Worm (Caenorhabditis elegans): ENCODE measurements around the gene lst-6.
"Not testable (repeated sequence)": the region's sequence is repeated elsewhere in the genome, so short reads cannot be mapped to it uniquely, and the experiment has no call there.

Gene lst-6

DNA sequence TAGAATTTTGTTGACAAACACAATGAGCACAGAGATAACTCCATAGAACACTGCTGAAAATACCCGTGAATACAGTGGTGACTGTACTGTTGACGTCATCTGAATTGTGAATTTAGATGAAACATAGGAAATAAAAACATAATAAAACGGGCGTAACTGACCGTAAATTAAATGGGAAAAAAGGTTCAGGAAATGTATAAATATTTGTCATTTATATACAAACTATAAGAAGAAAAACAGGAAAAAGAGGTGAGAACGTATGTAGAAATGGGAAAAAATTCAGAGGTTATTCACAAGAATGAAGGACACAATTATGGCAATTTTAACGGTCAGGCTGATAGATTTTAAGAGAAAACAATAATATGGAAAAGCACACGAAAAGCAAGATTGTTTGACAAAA, 9.7 kb downstream of the lst-6 start, which contains the start of gene sqv-7:
sqv-7 (minus strand) TSS at position 101 of the 400 bp plus-strand sequence.
- TF ChIP-seq nhr-25 (tag; optimal IDR thresholded peaks at IDR 0.05) (no peak), nhr-237 (tag; optimal IDR thresholded peaks at IDR 0.05) (no peak), snpc-4 (tag; optimal IDR thresholded peaks at IDR 0.05) (no peak), nhr-129 (tag; optimal IDR thresholded peaks at IDR 0.05) (no peak), C34F6.9 (tag; optimal IDR thresholded peaks at IDR 0.05) (no peak), sma-3 (GFP tag; optimal IDR thresholded peaks at IDR 0.05) (no peak), sma-9 (GFP tag; optimal IDR thresholded peaks at IDR 0.05) (no peak), sma-9 (tag; optimal IDR thresholded peaks at IDR 0.05) (no peak), zag-1 (tag; optimal IDR thresholded peaks at IDR 0.05) (no peak), crh-2 (tag; optimal IDR thresholded peaks at IDR 0.05) (no peak), unc-39 (tag; optimal IDR thresholded peaks at IDR 0.05) (no peak), ztf-11 (tag; optimal IDR thresholded peaks at IDR 0.05) (no peak), lsy-2 (tag; optimal IDR thresholded peaks at IDR 0.05) (no peak), nhr-10 (tag; optimal IDR thresholded peaks at IDR 0.05) (no peak), nhr-6 (tag; optimal IDR thresholded peaks at IDR 0.05) (no peak), nhr-77 (tag; optimal IDR thresholded peaks at IDR 0.05) (no peak), aly-2 (tag; optimal IDR thresholded peaks at IDR 0.05) (no peak), fos-1 (tag; optimal IDR thresholded peaks at IDR 0.05) (no peak)

ce11 chrII:7002956-7003357, 19.4 kb downstream of the lst-6 start:
- TF ChIP-seq lin-11 (tag; optimal IDR thresholded peaks at IDR 0.05) = no peak
- no peak for TF ChIP-seq nhr-12 (tag; optimal IDR thresholded peaks at IDR 0.05)
- peak; percentile 4 for TF ChIP-seq Y55F3AM.14 (GFP tag; optimal IDR thresholded peaks at IDR 0.05)
- TF ChIP-seq ceh-16 (tag; optimal IDR thresholded peaks at IDR 0.05) = no peak
- peak; percentile 1 for TF ChIP-seq F13H6.1 (tag; optimal IDR thresholded peaks at IDR 0.05)
- no peak for TF ChIP-seq unc-39 (tag; optimal IDR thresholded peaks at IDR 0.05)
- TF ChIP-seq fos-1 (tag; optimal IDR thresholded peaks at IDR 0.05) = no peak
- TF ChIP-seq ama-1 (optimal IDR thresholded peaks at IDR 0.05) = no peak
- no peak for TF ChIP-seq zag-1 (tag; optimal IDR thresholded peaks at IDR 0.05)
- no peak for TF ChIP-seq lin-39 (tag; optimal IDR thresholded peaks at IDR 0.05)
- peak; percentile 6 for TF ChIP-seq sma-3 (GFP tag; optimal IDR thresholded peaks at IDR 0.05)
- TF ChIP-seq sma-9 (GFP tag; optimal IDR thresholded peaks at IDR 0.05) = no peak
- no peak for TF ChIP-seq sma-9 (tag; optimal IDR thresholded peaks at IDR 0.05)
- no peak for TF ChIP-seq elt-1 (tag; optimal IDR thresholded peaks at IDR 0.05)
- TF ChIP-seq nhr-21 (tag; optimal IDR thresholded peaks at IDR 0.05) = no peak
- no peak for TF ChIP-seq nhr-129 (tag; optimal IDR thresholded peaks at IDR 0.05)
- TF ChIP-seq alr-1 (tag; optimal IDR thresholded peaks at IDR 0.05) = no peak

DNA sequence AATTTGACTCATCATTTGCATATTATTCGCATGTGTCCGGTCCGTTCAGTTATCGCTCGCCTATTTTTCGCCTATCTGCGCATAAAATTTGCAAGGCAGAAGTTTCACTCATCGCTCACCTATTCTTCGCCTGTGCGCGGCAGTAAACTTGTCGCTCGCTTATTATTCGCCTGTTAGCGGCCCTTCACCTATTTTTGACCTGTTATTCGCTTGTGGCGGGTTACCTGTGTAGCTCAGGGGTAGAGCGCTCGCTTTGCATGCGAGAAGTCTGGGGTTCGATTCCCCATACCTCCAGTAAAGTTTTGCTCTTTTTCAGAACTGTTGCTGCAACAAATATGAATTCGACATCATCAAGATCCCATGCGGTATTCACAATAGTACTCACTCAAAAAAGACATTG, 20.9 kb downstream of the lst-6 start:
- peak; percentile 10 for TF ChIP-seq sma-9 (GFP tag; optimal IDR thresholded peaks at IDR 0.05)
- not testable (repeated sequence) for TF ChIP-seq sma-9 (tag; optimal IDR thresholded peaks at IDR 0.05)
- TF ChIP-seq fos-1 (tag; optimal IDR thresholded peaks at IDR 0.05) = peak; percentile 8
- TF ChIP-seq nhr-129 (tag; optimal IDR thresholded peaks at IDR 0.05) = peak; percentile 26

ce11 chrII:6995583-6995982, 26.7 kb downstream of the lst-6 start:
- no peak for TF ChIP-seq sma-3 (GFP tag; optimal IDR thresholded peaks at IDR 0.05)
- TF ChIP-seq ZK546.5 (tag; optimal IDR thresholded peaks at IDR 0.05) = no peak

DNA sequence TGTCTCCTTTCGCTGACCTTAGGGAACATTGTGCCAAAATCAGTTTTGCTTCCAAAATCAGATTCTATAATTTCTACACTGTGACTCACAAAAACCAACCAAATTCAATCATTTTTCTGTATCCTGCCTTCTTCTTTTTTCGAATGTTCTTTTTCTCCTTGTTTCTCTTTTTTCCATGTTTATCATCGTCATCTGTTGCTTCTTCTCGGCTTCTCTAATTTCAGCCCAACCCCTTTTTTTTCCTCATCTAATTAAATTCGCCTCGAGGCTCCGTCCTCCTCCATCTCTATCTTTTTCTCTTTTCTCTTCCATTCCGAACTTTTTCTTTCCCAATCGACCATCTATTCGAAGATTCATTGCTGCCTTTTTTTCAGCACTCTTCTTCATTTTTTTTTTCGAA, 27.6 kb downstream of the lst-6 start, which contains the start of gene unc-104:
unc-104 (plus strand) TSS at position 311 of the 400 bp plus-strand sequence.
- TF ChIP-seq lin-11 (tag; optimal IDR thresholded peaks at IDR 0.05) = no peak
- peak; percentile 27 for TF ChIP-seq C34F6.9 (tag; optimal IDR thresholded peaks at IDR 0.05)
- no peak for TF ChIP-seq egl-27 (tag; optimal IDR thresholded peaks at IDR 0.05)
- TF ChIP-seq zag-1 (tag; optimal IDR thresholded peaks at IDR 0.05) = peak; percentile 24
- TF ChIP-seq crh-2 (tag; optimal IDR thresholded peaks at IDR 0.05) = peak; percentile 14
- TF ChIP-seq sma-9 (GFP tag; optimal IDR thresholded peaks at IDR 0.05) = no peak
- no peak for TF ChIP-seq sma-9 (tag; optimal IDR thresholded peaks at IDR 0.05)
- peak; percentile 55 for TF ChIP-seq sem-4 (tag; optimal IDR thresholded peaks at IDR 0.05)
- TF ChIP-seq elt-3 (tag; optimal IDR thresholded peaks at IDR 0.05) = no peak
- TF ChIP-seq lsy-2 (tag; optimal IDR thresholded peaks at IDR 0.05) = peak in 1 of 2 experiments; percentile 16
- TF ChIP-seq nhr-25 (tag; optimal IDR thresholded peaks at IDR 0.05) = no peak
- TF ChIP-seq lin-13 (GFP tag; optimal IDR thresholded peaks at IDR 0.05) = no peak

- TF ChIP-seq nhr-12 (tag; optimal IDR thresholded peaks at IDR 0.05) (no peak), egl-27 (tag; optimal IDR thresholded peaks at IDR 0.05) (peak; percentile 79), nhr-25 (tag; optimal IDR thresholded peaks at IDR 0.05) (no peak), mbf-1 (tag; optimal IDR thresholded peaks at IDR 0.05) (no peak), lin-13 (GFP tag; optimal IDR thresholded peaks at IDR 0.05) (peak; percentile 34), elt-1 (tag; optimal IDR thresholded peaks at IDR 0.05) (no peak), F13H6.1 (tag; optimal IDR thresholded peaks at IDR 0.05) (peak; percentile 54), fos-1 (tag; optimal IDR thresholded peaks at IDR 0.05) (no peak), sem-4 (tag; optimal IDR thresholded peaks at IDR 0.05) (no peak), zag-1 (tag; optimal IDR thresholded peaks at IDR 0.05) (peak; percentile 88), nhr-11 (tag; optimal IDR thresholded peaks at IDR 0.05) (no peak), elt-3 (tag; optimal IDR thresholded peaks at IDR 0.05) (no peak), ztf-11 (tag; optimal IDR thresholded peaks at IDR 0.05) (no peak), nhr-129 (tag; optimal IDR thresholded peaks at IDR 0.05) (peak; percentile 61), C34F6.9 (tag; optimal IDR thresholded peaks at IDR 0.05) (peak; percentile 83), blmp-1 (tag; optimal IDR thresholded peaks at IDR 0.05; ENCODE audit: insufficient read depth) (no peak), crh-2 (tag; optimal IDR thresholded peaks at IDR 0.05) (peak; percentile 75), ZK546.5 (tag; optimal IDR thresholded peaks at IDR 0.05) (no peak), gmeb-1 (tag; optimal IDR thresholded peaks at IDR 0.05) (no peak), ztf-4 (tag; optimal IDR thresholded peaks at IDR 0.05) (peak; percentile 40), skn-1 (tag; optimal IDR thresholded peaks at IDR 0.05) (no peak), sma-3 (GFP tag; optimal IDR thresholded peaks at IDR 0.05) (no peak), peb-1 (tag; optimal IDR thresholded peaks at IDR 0.05) (no peak), lsy-2 (tag; optimal IDR thresholded peaks at IDR 0.05) (peak; percentile 32 to 75)
Measured at ce11 chrII:6992949-6993348, 29.4 kb downstream of the lst-6 start.

Data from whole organism, L2 larva.